Worm (Caenorhabditis elegans): ENCODE data around the gene flcn-1.

Gene flcn-1

DNA sequence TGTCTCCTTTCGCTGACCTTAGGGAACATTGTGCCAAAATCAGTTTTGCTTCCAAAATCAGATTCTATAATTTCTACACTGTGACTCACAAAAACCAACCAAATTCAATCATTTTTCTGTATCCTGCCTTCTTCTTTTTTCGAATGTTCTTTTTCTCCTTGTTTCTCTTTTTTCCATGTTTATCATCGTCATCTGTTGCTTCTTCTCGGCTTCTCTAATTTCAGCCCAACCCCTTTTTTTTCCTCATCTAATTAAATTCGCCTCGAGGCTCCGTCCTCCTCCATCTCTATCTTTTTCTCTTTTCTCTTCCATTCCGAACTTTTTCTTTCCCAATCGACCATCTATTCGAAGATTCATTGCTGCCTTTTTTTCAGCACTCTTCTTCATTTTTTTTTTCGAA lies 66.1 kb downstream of the flcn-1 start, which contains the start of gene unc-104:
TSS of gene unc-104 (plus strand) at position 311 of the 400 bp plus-strand sequence.
- TF ChIP-seq med-1 (GFP tag; optimal IDR thresholded peaks at IDR 0.05; ENCODE audit: insufficient read depth), result no peak
- no peak for TF ChIP-seq flt-1 (GFP tag; IDR thresholded peaks at IDR 0.05)
- TF ChIP-seq ztf-23 (GFP tag; IDR thresholded peaks at IDR 0.05), result no peak
- no peak for TF ChIP-seq tab-1 (GFP tag; IDR thresholded peaks at IDR 0.05)

DNA sequence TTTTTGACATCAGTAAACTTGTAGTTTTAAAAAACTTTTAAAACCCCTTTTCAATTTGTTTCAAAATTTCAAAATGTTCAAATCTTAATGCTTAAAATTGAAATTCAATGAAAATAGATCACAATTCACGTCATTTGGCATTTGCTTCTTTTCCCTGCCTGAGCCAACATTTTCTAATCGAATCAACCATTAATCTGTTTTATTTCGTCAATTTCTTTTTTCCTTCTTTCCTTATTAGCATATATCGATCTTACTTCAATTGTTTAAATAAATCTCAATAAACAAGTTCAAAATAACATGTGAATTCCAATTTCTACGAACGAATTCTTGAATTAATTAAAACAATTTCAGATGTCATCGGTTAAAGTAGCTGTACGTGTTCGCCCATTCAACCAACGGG lies 67.0 kb downstream of the flcn-1 start:
- no peak for TF ChIP-seq ztf-23 (GFP tag; IDR thresholded peaks at IDR 0.05)
- no peak for TF ChIP-seq klf-2 (GFP tag; conservative IDR thresholded peaks at IDR 0.05)
- no peak for TF ChIP-seq ref-1 (GFP tag; conservative IDR thresholded peaks at IDR 0.05)
- no peak for TF ChIP-seq tab-1 (GFP tag; IDR thresholded peaks at IDR 0.05)

All from whole organism, midembryonic.